Fruit fly (Drosophila melanogaster) whole organism, embryonic: ENCODE results near the gene ZnT86D.

Source experiments
- Bgb ChIP-seq: fragments of 200-800 bp; sonication (Bioruptor generic); IDR thresholded peaks from 2 replicates; pipeline ENCODE4 v1.3.6; 2022; ENCODE audit warnings: missing biosample characterization, missing genetic modification characterization; ENCODE audit not compliant: partially characterized antibody
- CG11504 ChIP-seq: fragments of 200-800 bp; sonication (Bioruptor generic); optimal IDR thresholded peaks from 3 replicates; lab custom pipeline; 2019; ENCODE audit warnings: missing biosample characterization, mild to moderate bottlenecking, missing genetic modification characterization, moderate library complexity
- CG11696 ChIP-seq: fragments of 200-800 bp; sonication (Bioruptor generic); IDR thresholded peaks from 2 replicates; pipeline ENCODE4 v1.3.6; 2022; ENCODE audit warnings: missing biosample characterization, missing genetic modification characterization
- CG13123 ChIP-seq: fragments of 200-800 bp; sonication (Bioruptor generic); optimal IDR thresholded peaks from 2 replicates; lab custom pipeline; 2016; ENCODE audit warnings: missing biosample characterization, missing genetic modification characterization
- CG14710 ChIP-seq: fragments of 200-800 bp; sonication (Bioruptor generic); optimal IDR thresholded peaks from 3 replicates; lab custom pipeline; 2019; ENCODE audit warnings: missing biosample characterization, mild to moderate bottlenecking, missing genetic modification characterization, moderate library complexity
- CG16779 ChIP-seq: fragments of 200-800 bp; sonication (Bioruptor generic); IDR thresholded peaks from 2 replicates; pipeline ENCODE4 v1.3.6; 2022; ENCODE audit warnings: missing biosample characterization, missing genetic modification characterization
- CG18011 ChIP-seq: fragments of 200-800 bp; sonication (Bioruptor generic); optimal IDR thresholded peaks from 2 replicates; lab custom pipeline; 2017; ENCODE audit warnings: missing biosample characterization, missing genetic modification characterization, mild to moderate bottlenecking, moderate library complexity, missing genotype
- CG31388 ChIP-seq: fragments of 200-800 bp; sonication (Bioruptor generic); optimal IDR thresholded peaks from 2 replicates; lab custom pipeline; 2016; ENCODE audit warnings: missing biosample characterization, missing genetic modification characterization
- CG32767 ChIP-seq: fragments of 200-800 bp; sonication (Bioruptor generic); IDR thresholded peaks from 2 replicates; pipeline ENCODE4 v1.3.6; 2022; ENCODE audit warnings: missing biosample characterization, missing genetic modification characterization
- CG33213 ChIP-seq: fragments of 200-800 bp; sonication (Bioruptor generic); optimal IDR thresholded peaks from 3 replicates; lab custom pipeline; 2016; ENCODE audit warnings: missing biosample characterization, missing genetic modification characterization
- CG42726 ChIP-seq: fragments of 200-800 bp; sonication (Bioruptor generic); IDR thresholded peaks from 2 replicates; pipeline ENCODE4 v1.3.6; 2022; ENCODE audit warnings: missing biosample characterization, missing genetic modification characterization; ENCODE audit not compliant: partially characterized antibody
- CG4360 ChIP-seq: fragments of 200-800 bp; sonication (Bioruptor generic); IDR thresholded peaks from 2 replicates; pipeline ENCODE4 v1.3.6; 2022; ENCODE audit warnings: missing biosample characterization, missing genetic modification characterization
- CG6689 ChIP-seq: fragments of 200-800 bp; sonication (Bioruptor generic); IDR thresholded peaks from 2 replicates; pipeline ENCODE4 v1.3.6; 2022; ENCODE audit warnings: missing biosample characterization, missing genetic modification characterization
- CG8924 ChIP-seq: fragments of 200-800 bp; optimal IDR thresholded peaks from 3 replicates; lab custom pipeline; 2019; ENCODE audit warnings: missing biosample characterization, mild to moderate bottlenecking, missing genetic modification characterization, moderate library complexity
- CG8944 ChIP-seq: fragments of 200-800 bp; sonication (Bioruptor generic); optimal IDR thresholded peaks from 3 replicates; lab custom pipeline; 2016; ENCODE audit warnings: missing biosample characterization, missing genetic modification characterization
- D19B ChIP-seq: fragments of 200-800 bp; sonication (Bioruptor generic); optimal IDR thresholded peaks from 2 replicates; lab custom pipeline; 2017; ENCODE audit warnings: missing biosample characterization, mild to moderate bottlenecking, missing genetic modification characterization
- Doc3 ChIP-seq: fragments of 200-800 bp; sonication (Bioruptor generic); IDR thresholded peaks from 3 replicates; pipeline ENCODE4 v1.3.6; 2022; ENCODE audit warnings: missing biosample characterization, missing genetic modification characterization; ENCODE audit not compliant: partially characterized antibody
- E2f1 ChIP-seq: fragments of 200-800 bp; sonication (Bioruptor generic); IDR thresholded peaks from 2 replicates; pipeline ENCODE4 v1.3.6; 2022; ENCODE audit warnings: missing biosample characterization, missing genetic modification characterization
- Ets65A ChIP-seq: fragments of 200-800 bp; sonication (Bioruptor generic); peaks from one replicate; lab custom pipeline; 2016; ENCODE audit warnings: missing biosample characterization, missing genetic modification characterization
- Gsc ChIP-seq: fragments of 200-800 bp; sonication (Bioruptor generic); IDR thresholded peaks from 2 replicates; pipeline ENCODE4 v1.3.6; 2022; ENCODE audit warnings: missing biosample characterization, missing genetic modification characterization
- HmgD ChIP-seq: fragments of 200-800 bp; sonication (Bioruptor generic); optimal IDR thresholded peaks from 3 replicates; lab custom pipeline; 2016; ENCODE audit warnings: missing biosample characterization, missing genetic modification characterization
- MBD-R2 ChIP-seq: fragments of 200-800 bp; sonication (Bioruptor generic); IDR thresholded peaks from 2 replicates; pipeline ENCODE4 v1.3.6; 2022; ENCODE audit warnings: missing biosample characterization, missing genetic modification characterization
- Med ChIP-seq: fragments of 200-800 bp; sonication (Bioruptor generic); peaks from one replicate; lab custom pipeline; 2016; ENCODE audit warnings: missing biosample characterization, missing genetic modification characterization, mild to moderate bottlenecking, inconsistent platforms, moderate library complexity
- Tbp ChIP-seq: fragments of >200 bp; optimal IDR thresholded peaks from 2 replicates; lab custom pipeline; 2018; ENCODE audit warnings: missing biosample characterization, missing genetic modification characterization
- Vsx1 ChIP-seq: fragments of 200-800 bp; sonication (Bioruptor generic); optimal IDR thresholded peaks from 2 replicates; lab custom pipeline; 2017; ENCODE audit warnings: missing biosample characterization, mild to moderate bottlenecking, missing genetic modification characterization, missing genetic modification reagents
- ap ChIP-seq: fragments of 200-800 bp; sonication (Bioruptor generic); IDR thresholded peaks from 2 replicates; pipeline ENCODE4 v1.3.6; 2022; ENCODE audit warnings: missing biosample characterization, missing genetic modification characterization
- cas ChIP-seq: fragments of 200-800 bp; sonication (Bioruptor generic); IDR thresholded peaks from 2 replicates; pipeline ENCODE4 v1.3.6; 2022; ENCODE audit warnings: missing biosample characterization, missing genetic modification characterization
- cato ChIP-seq: fragments of 200-800 bp; sonication (Bioruptor generic); optimal IDR thresholded peaks from 2 replicates; lab custom pipeline; 2016; ENCODE audit warnings: missing biosample characterization, missing genetic modification characterization, borderline replicate concordance
- chm ChIP-seq: fragments of 200-800 bp; sonication (Bioruptor generic); IDR thresholded peaks from 2 replicates; pipeline ENCODE4 v1.3.6; 2022; ENCODE audit warnings: missing biosample characterization, missing genetic modification characterization
- crol ChIP-seq: fragments of 200-800 bp; sonication (Bioruptor generic); IDR thresholded peaks from 2 replicates; pipeline ENCODE4 v1.3.6; 2022; ENCODE audit warnings: missing biosample characterization, missing genetic modification characterization
- dm ChIP-seq: fragments of 200-800 bp; sonication (Bioruptor generic); optimal IDR thresholded peaks from 3 replicates; lab custom pipeline; 2016; ENCODE audit warnings: missing biosample characterization, missing genetic modification characterization
- esg ChIP-seq: fragments of 200-800 bp; sonication (Bioruptor generic); conservative IDR thresholded peaks from 2 replicates; pipeline ENCODE4 v1.3.6; 2022; ENCODE audit warnings: missing biosample characterization, missing genetic modification characterization
- fd102C ChIP-seq: fragments of 200-800 bp; sonication (Bioruptor generic); optimal IDR thresholded peaks from 2 replicates; lab custom pipeline; 2018; ENCODE audit warnings: missing biosample characterization, mild to moderate bottlenecking, missing genetic modification characterization, moderate library complexity
- gt ChIP-seq: fragments of 200-800 bp; sonication (Bioruptor generic); IDR thresholded peaks from 2 replicates; pipeline ENCODE4 v1.3.6; 2022; ENCODE audit warnings: missing biosample characterization, missing genetic modification characterization
- insv ChIP-seq, 2 experiments: fragments of 200-800 bp; sonication (Bioruptor generic); optimal IDR thresholded peaks; 3 replicates each; lab custom pipeline; 2016 to 2018; ENCODE audit warnings: missing biosample characterization in 2 of 2, missing genetic modification characterization in 2 of 2
- lbe ChIP-seq: fragments of 200-800 bp; sonication (Bioruptor generic); optimal IDR thresholded peaks from 2 replicates; lab custom pipeline; 2016; ENCODE audit warnings: missing biosample characterization, mild to moderate bottlenecking, missing genetic modification characterization
- nau ChIP-seq: fragments of 200-800 bp; sonication (Bioruptor generic); optimal IDR thresholded peaks from 3 replicates; lab custom pipeline; 2017; ENCODE audit warnings: missing biosample characterization, mild to moderate bottlenecking, missing genetic modification characterization, missing genetic modification reagents
- nom ChIP-seq: fragments of 200-800 bp; sonication (Bioruptor generic); optimal IDR thresholded peaks from 2 replicates; lab custom pipeline; 2017; ENCODE audit warnings: missing biosample characterization, missing genetic modification characterization, mild to moderate bottlenecking, moderate library complexity, missing genetic modification reagents
- odd ChIP-seq: fragments of 200-800 bp; sonication (Bioruptor generic); optimal IDR thresholded peaks from 2 replicates; lab custom pipeline; 2017; ENCODE audit warnings: missing biosample characterization, mild to moderate bottlenecking, missing genetic modification characterization
- phol ChIP-seq: fragments of 200-800 bp; sonication (Bioruptor generic); optimal IDR thresholded peaks from 3 replicates; lab custom pipeline; 2018; ENCODE audit warnings: missing biosample characterization, mild to moderate bottlenecking, missing genetic modification characterization, moderate library complexity
- shn ChIP-seq: fragments of 200-800 bp; sonication (Bioruptor generic); optimal IDR thresholded peaks from 3 replicates; lab custom pipeline; 2016; ENCODE audit warnings: missing biosample characterization, missing genetic modification characterization
- sob ChIP-seq: fragments of 200-800 bp; sonication (Bioruptor generic); IDR thresholded peaks from 2 replicates; pipeline ENCODE4 v1.3.6; 2022; ENCODE audit warnings: missing biosample characterization, missing genetic modification characterization
- sr ChIP-seq: fragments of 200-800 bp; sonication (Bioruptor generic); IDR thresholded peaks from 3 replicates; pipeline ENCODE4 v1.3.6; 2022; ENCODE audit warnings: missing biosample characterization, missing genetic modification characterization
- twi ChIP-seq: fragments of 200-800 bp; optimal IDR thresholded peaks from 2 replicates; lab custom pipeline; 2019; ENCODE audit warnings: missing biosample characterization, mild to moderate bottlenecking, missing genetic modification characterization, moderate library complexity
- unpg ChIP-seq: fragments of 200-800 bp; sonication (Bioruptor generic); optimal IDR thresholded peaks from 3 replicates; lab custom pipeline; 2018; ENCODE audit warnings: missing biosample characterization, mild to moderate bottlenecking, missing genetic modification characterization, moderate library complexity
- vnd ChIP-seq: fragments of 200-800 bp; sonication (Bioruptor generic); IDR thresholded peaks from 3 replicates; pipeline ENCODE4 v1.3.6; 2022; ENCODE audit warnings: missing biosample characterization, missing genetic modification characterization; ENCODE audit not compliant: partially characterized antibody

ZnT86D gene

DNA sequence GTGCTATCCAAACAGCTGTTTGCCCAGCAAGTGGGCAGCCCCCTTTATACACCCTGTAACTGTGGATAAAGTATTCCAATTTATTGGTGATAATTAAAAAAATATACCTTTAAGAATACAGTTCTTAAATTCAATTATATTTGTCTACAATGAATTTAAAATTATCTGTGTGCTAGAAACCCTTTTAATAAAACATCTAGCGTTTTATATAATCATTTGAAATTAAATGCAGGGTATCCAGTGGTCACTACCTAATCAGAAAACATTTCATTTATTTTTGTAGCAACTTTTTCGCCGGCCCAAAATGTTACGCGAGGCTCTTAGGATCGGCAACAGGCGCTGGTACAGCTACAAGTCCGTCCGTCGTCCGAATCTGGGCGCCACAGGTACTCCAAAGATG is 12.2 kb upstream of the ZnT86D start, which contains the start of gene CG17726 (continued):
- TF ChIP-seq shn (GFP tag; lab: Kevin White, UChicago): peak; percentile 79

DNA sequence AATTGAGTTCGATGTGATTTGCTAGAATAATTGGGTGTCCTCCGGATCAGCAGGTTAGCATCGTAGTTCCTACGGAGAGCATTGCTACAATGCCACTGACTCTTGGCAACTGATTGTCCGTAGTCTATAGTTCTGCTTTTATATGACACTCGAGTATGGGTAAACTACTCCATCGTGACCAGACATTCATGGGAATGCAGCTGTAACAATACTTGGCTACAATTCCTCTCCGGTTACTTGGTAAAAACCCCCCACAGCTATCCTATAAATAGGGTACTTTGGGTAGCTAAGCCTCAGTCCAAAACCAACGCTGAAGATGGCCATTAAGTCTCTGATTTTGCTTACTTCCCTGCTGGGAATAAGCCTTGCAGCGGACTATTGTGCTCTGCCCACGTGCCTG is 10.9 kb upstream of the ZnT86D start, which contains the start of gene scpr-C:
TSS of gene scpr-C (plus strand) at position 301 of the 400 bp plus-strand sequence.
- TF ChIP-seq CG42726 (GFP tag; lab: Robert Waterston, UW) (0 out of 2 replicates have a peak, but pooled peaks have one; percentile 17), Doc3 (no peak), Med (GFP tag; lab: Kevin White, UChicago) (peak; percentile 76), sob (peak; percentile 14; the same call in 1 of the 2 replicates), nau (GFP tag; lab: Kevin White, UChicago) (no peak), CG16779 (GFP tag; lab: Robert Waterston, UW) (0 out of 2 replicates have a peak, but pooled peaks have one; percentile 13), chm (GFP tag; lab: Robert Waterston, UW) (peak; percentile 41; the same call in 1 of the 2 replicates), esg (GFP tag; lab: Robert Waterston, UW) (no peak)
- TF ChIP-seq, all 482 proteins: peak for 5

DNA sequence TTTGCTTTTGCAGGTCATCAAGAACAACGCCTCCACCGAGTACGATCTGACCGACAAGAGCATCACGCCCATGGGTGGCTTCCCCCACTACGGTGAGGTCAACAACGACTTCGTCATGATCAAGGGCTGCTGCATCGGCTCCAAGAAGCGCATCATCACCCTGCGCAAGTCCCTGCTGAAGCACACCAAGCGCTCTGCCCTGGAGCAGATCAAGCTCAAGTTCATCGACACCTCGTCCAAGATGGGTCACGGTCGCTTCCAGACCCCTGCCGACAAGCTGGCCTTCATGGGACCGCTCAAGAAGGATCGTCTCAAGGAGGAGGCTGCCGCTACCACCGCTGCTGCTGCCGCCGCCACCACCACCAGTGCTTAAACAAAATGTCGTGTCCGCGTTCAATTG is 10.1 kb upstream of the ZnT86D start:
- no peak for TF ChIP-seq CG18011 (GFP tag; lab: Kevin White, UChicago)
- TF ChIP-seq Ets65A (GFP tag; lab: Kevin White, UChicago): peak; percentile 91
- TF ChIP-seq gt: no peak
- no peak for TF ChIP-seq CG8924 (tag; lab: Kevin White, UChicago)
- TF ChIP-seq CG6689 (GFP tag; lab: Robert Waterston, UW): no peak
- 0 out of 2 replicates have a peak, but pooled peaks have one; percentile 35 for TF ChIP-seq Bgb (GFP tag; lab: Robert Waterston, UW)
- no peak for TF ChIP-seq odd (GFP tag; lab: Kevin White, UChicago)
- TF ChIP-seq Med (GFP tag; lab: Kevin White, UChicago): peak; percentile 59
- no peak for TF ChIP-seq CG11504 (tag; lab: Kevin White, UChicago)
- TF ChIP-seq unpg (GFP tag; lab: Kevin White, UChicago): no peak

DNA sequence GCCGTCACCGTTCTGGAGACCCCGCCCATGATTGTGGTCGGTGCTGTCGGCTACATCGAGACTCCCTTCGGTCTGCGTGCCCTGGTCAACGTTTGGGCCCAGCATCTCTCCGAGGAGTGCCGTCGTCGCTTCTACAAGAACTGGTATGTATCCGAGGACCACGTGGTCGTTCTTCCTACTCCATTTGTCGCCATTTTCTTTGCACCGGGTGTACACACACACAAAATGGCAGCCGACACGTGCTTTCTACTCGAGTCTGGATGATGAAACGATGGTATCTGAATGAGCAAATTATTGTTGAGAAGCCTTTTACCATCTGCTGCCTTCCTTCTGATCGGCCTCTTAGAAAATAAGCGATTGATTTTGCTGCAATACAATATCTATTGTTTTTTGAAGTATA is 8.2 kb upstream of the ZnT86D start:
- TF ChIP-seq twi (tag; lab: Kevin White, UChicago) (peak; percentile 17), crol (GFP tag; lab: Robert Waterston, UW) (no peak), lbe (GFP tag; lab: Kevin White, UChicago) (no peak), vnd (GFP tag; lab: Robert Waterston, UW) (no peak), CG14710 (tag; lab: Kevin White, UChicago) (no peak), fd102C (GFP tag; lab: Kevin White, UChicago) (no peak), Vsx1 (GFP tag; lab: Kevin White, UChicago) (no peak), CG13123 (GFP tag; lab: Kevin White, UChicago) (no peak), insv (GFP tag; optimal IDR thresholded peaks at IDR 0.05; lab: Kevin White, UChicago) (no peak), Gsc (GFP tag; lab: Robert Waterston, UW) (no peak), sr (GFP tag; lab: Robert Waterston, UW) (no peak), E2f1 (GFP tag; lab: Robert Waterston, UW) (no peak), CG8944 (GFP tag; lab: Kevin White, UChicago) (no peak), Tbp (no peak), phol (tag; lab: Kevin White, UChicago) (peak; percentile 92), nom (no peak), CG33213 (GFP tag; lab: Kevin White, UChicago) (no peak), HmgD (no peak), CG11696 (no peak), D19B (GFP tag; lab: Kevin White, UChicago) (no peak), MBD-R2 (GFP tag; lab: Robert Waterston, UW) (no peak), CG32767 (GFP tag; lab: Robert Waterston, UW) (peak; percentile 56; the same call in 1 of the 2 replicates), CG31388 (GFP tag; lab: Kevin White, UChicago) (no peak), dm (peak; percentile 50), cato (GFP tag; lab: Kevin White, UChicago) (no peak), CG4360 (GFP tag; lab: Robert Waterston, UW) (peak; percentile 12; the same call in 1 of the 2 replicates), ap (no peak), cas (GFP tag; lab: Robert Waterston, UW) (no peak)
